Worm (Caenorhabditis elegans) whole organism, young adult: ENCODE data around the gene sql-1.
A peak's percentile ranks its signal among the peaks of the same experiment; 100 is the strongest.

Source experiments
- B0019.2 ChIP-seq: fragments of 200-800 bp; sonication (Bioruptor generic); conservative IDR thresholded peaks from 2 replicates; pipeline ENCODE4 v1.3.6; 2022; ENCODE audit warnings: missing genetic modification reagents, missing genetic modification characterization, missing compliant biosample characterization
- B0035.1 ChIP-seq: sonication (generic microtip); optimal IDR thresholded peaks from 2 replicates; lab custom pipeline; 2016; ENCODE audit warnings: missing genetic modification characterization, mild to moderate bottlenecking, missing compliant biosample characterization, missing genotype, missing genetic modification reagents
- B0336.3 ChIP-seq: fragments of 200-800 bp; sonication (Bioruptor generic); IDR thresholded peaks from 2 replicates; pipeline ENCODE4 v1.3.6; 2022; ENCODE audit warnings: missing genetic modification characterization, missing compliant biosample characterization
- C17E4.6 ChIP-seq: fragments of 200-800 bp; sonication (Bioruptor generic); IDR thresholded peaks from 2 replicates; pipeline ENCODE4 v1.3.6; 2022; ENCODE audit warnings: missing genetic modification reagents, missing genetic modification characterization, missing compliant biosample characterization
- D2030.7 ChIP-seq: fragments of 200-800 bp; sonication (Bioruptor generic); IDR thresholded peaks from 2 replicates; pipeline ENCODE4 v1.3.6; 2022; ENCODE audit warnings: missing genetic modification reagents, missing genetic modification characterization, missing compliant biosample characterization
- F23B12.7 ChIP-seq: sonication (generic microtip); optimal IDR thresholded peaks from 2 replicates; lab custom pipeline; 2017; ENCODE audit warnings: missing genetic modification characterization, mild to moderate bottlenecking, missing compliant biosample characterization, antibody characterized with exemption, moderate library complexity; ENCODE audit not compliant: insufficient read depth
- F33H1.4 ChIP-seq: fragments of 200-800 bp; sonication (Bioruptor generic); IDR thresholded peaks from 2 replicates; pipeline ENCODE4 v1.3.6; 2022; ENCODE audit warnings: missing genetic modification reagents, missing genetic modification characterization, missing compliant biosample characterization
- F49E8.2 ChIP-seq: sonication (generic microtip); optimal IDR thresholded peaks from 3 replicates; lab custom pipeline; 2017; ENCODE audit warnings: missing genetic modification characterization, mild to moderate bottlenecking, missing compliant biosample characterization, antibody characterized with exemption, moderate library complexity; ENCODE audit not compliant: insufficient read depth
- F52B5.7 ChIP-seq: sonication (generic microtip); optimal IDR thresholded peaks from 2 replicates; lab custom pipeline; 2016; ENCODE audit warnings: mild to moderate bottlenecking, missing genetic modification characterization, missing compliant biosample characterization
- F55B11.4 ChIP-seq: sonication (generic microtip); optimal IDR thresholded peaks from 2 replicates; lab custom pipeline; 2016; ENCODE audit warnings: missing compliant biosample characterization, missing genetic modification characterization, borderline replicate concordance; ENCODE audit not compliant: insufficient read depth
- F57A8.1 ChIP-seq: fragments of 200-800 bp; sonication (Bioruptor generic); optimal IDR thresholded peaks from 2 replicates; lab custom pipeline; 2018; ENCODE audit warnings: mild to moderate bottlenecking, missing genetic modification characterization, moderate library complexity, missing compliant biosample characterization
- K11D2.4 ChIP-seq: fragments of 200-800 bp; sonication (Bioruptor generic); IDR thresholded peaks from 2 replicates; pipeline ENCODE4 v1.3.6; 2022; ENCODE audit warnings: missing genetic modification reagents, missing genetic modification characterization, missing compliant biosample characterization
- T26A5.8 ChIP-seq: sonication (generic microtip); optimal IDR thresholded peaks from 2 replicates; lab custom pipeline; 2016; ENCODE audit warnings: missing genetic modification characterization, missing compliant biosample characterization
- Y95B8A.8 ChIP-seq: fragments of 200-800 bp; sonication (Bioruptor generic); IDR thresholded peaks from 2 replicates; pipeline ENCODE4 v1.3.6; 2022; ENCODE audit warnings: missing genetic modification reagents, missing genetic modification characterization, missing compliant biosample characterization
- aptf-3 ChIP-seq: fragments of 200-800 bp; sonication (Bioruptor generic); IDR thresholded peaks from 2 replicates; pipeline ENCODE4 v1.3.6; 2022; ENCODE audit warnings: missing genetic modification characterization, missing compliant biosample characterization
- atf-7 ChIP-seq: sonication (generic microtip); optimal IDR thresholded peaks from 2 replicates; lab custom pipeline; 2017; ENCODE audit warnings: mild to moderate bottlenecking, missing genetic modification characterization, missing compliant biosample characterization
- athp-1 ChIP-seq: sonication (generic microtip); optimal IDR thresholded peaks from 2 replicates; lab custom pipeline; 2017; ENCODE audit warnings: mild to moderate bottlenecking, missing genetic modification characterization, missing compliant biosample characterization
- ceh-100 ChIP-seq: fragments of 200-800 bp; sonication (Bioruptor generic); IDR thresholded peaks from 2 replicates; pipeline ENCODE4 v1.3.6; 2022; ENCODE audit warnings: missing genetic modification reagents, missing genetic modification characterization, missing compliant biosample characterization
- ceh-40 ChIP-seq: fragments of 200-800 bp; sonication (Bioruptor generic); IDR thresholded peaks from 2 replicates; pipeline ENCODE4 v1.3.6; 2022; ENCODE audit warnings: missing genetic modification characterization, missing compliant biosample characterization
- ceh-91 ChIP-seq: fragments of 200-800 bp; sonication (Bioruptor generic); IDR thresholded peaks from 2 replicates; pipeline ENCODE4 v1.3.6; 2022; ENCODE audit warnings: missing genetic modification reagents, missing genetic modification characterization, missing compliant biosample characterization
- chd-7 ChIP-seq: sonication (generic microtip); optimal IDR thresholded peaks from 2 replicates; lab custom pipeline; 2016; ENCODE audit warnings: mild to moderate bottlenecking, missing genetic modification characterization, moderate library complexity, missing compliant biosample characterization
- die-1 ChIP-seq: sonication (generic microtip); optimal IDR thresholded peaks from 2 replicates; lab custom pipeline; 2016; ENCODE audit warnings: missing genotype, mild to moderate bottlenecking, missing genetic modification characterization, missing compliant biosample characterization
- dpff-1 ChIP-seq: sonication (generic microtip); optimal IDR thresholded peaks from 2 replicates; lab custom pipeline; 2017; ENCODE audit warnings: mild to moderate bottlenecking, missing genetic modification characterization, missing compliant biosample characterization
- dpl-1 ChIP-seq: fragments of 150-350 bp; optimal IDR thresholded peaks from 2 replicates; lab custom pipeline; 2014; ENCODE audit warnings: missing biosample characterization, missing genetic modification reagents, missing genetic modification characterization
- efl-1 ChIP-seq: fragments of 150-350 bp; optimal IDR thresholded peaks from 2 replicates; lab custom pipeline; 2014; ENCODE audit warnings: missing biosample characterization, missing genetic modification reagents, missing genetic modification characterization
- gei-17 ChIP-seq: fragments of 200-800 bp; sonication (Bioruptor generic); optimal IDR thresholded peaks from 2 replicates; lab custom pipeline; 2018; ENCODE audit warnings: mild to moderate bottlenecking, missing genetic modification characterization, missing compliant biosample characterization
- hlh-26 ChIP-seq: fragments of 200-800 bp; sonication (Bioruptor generic); conservative IDR thresholded peaks from 2 replicates; pipeline ENCODE4 v1.3.6; 2022; ENCODE audit warnings: missing genetic modification reagents, missing genetic modification characterization, missing compliant biosample characterization
- hmg-1.2 ChIP-seq: fragments of 200-800 bp; sonication (Bioruptor generic); IDR thresholded peaks from 2 replicates; pipeline ENCODE4 v1.3.6; 2022; ENCODE audit warnings: missing genetic modification reagents, missing genetic modification characterization, missing compliant biosample characterization
- let-607 ChIP-seq, 2 experiments: fragments of 200-800 bp in 1 of 2; sonication (Bioruptor generic) in 1 of 2; sonication (generic microtip) in 1 of 2; optimal IDR thresholded peaks; 2 replicates each; lab custom pipeline; 2016 to 2018; ENCODE audit warnings: mild to moderate bottlenecking in 2 of 2, missing compliant biosample characterization in 2 of 2, missing genetic modification characterization in 2 of 2, moderate library complexity in 2 of 2, missing genotype in 1 of 2
- lin-26 ChIP-seq: fragments of 200-800 bp; sonication (Bioruptor generic); IDR thresholded peaks from 2 replicates; pipeline ENCODE4 v1.3.6; 2022; ENCODE audit warnings: missing genetic modification reagents, missing genetic modification characterization, missing compliant biosample characterization
- lsl-1 ChIP-seq: fragments of 200-800 bp; sonication (Bioruptor generic); optimal IDR thresholded peaks from 2 replicates; lab custom pipeline; 2018; ENCODE audit warnings: mild to moderate bottlenecking, missing genetic modification characterization, moderate library complexity, missing compliant biosample characterization
- madf-3 ChIP-seq: fragments of 200-800 bp; sonication (Bioruptor generic); IDR thresholded peaks from 2 replicates; pipeline ENCODE4 v1.3.6; 2022; ENCODE audit warnings: missing genetic modification reagents, missing genetic modification characterization, missing compliant biosample characterization
- mel-28 ChIP-seq: sonication (generic microtip); optimal IDR thresholded peaks from 2 replicates; lab custom pipeline; 2016; ENCODE audit warnings: borderline replicate concordance, mild to moderate bottlenecking, missing genetic modification characterization, missing compliant biosample characterization
- nfya-2 ChIP-seq: fragments of 200-800 bp; sonication (Bioruptor generic); IDR thresholded peaks from 2 replicates; pipeline ENCODE4 v1.3.6; 2022; ENCODE audit warnings: missing genetic modification reagents, missing genetic modification characterization, missing compliant biosample characterization
- nfyb-1 ChIP-seq: fragments of 200-800 bp; sonication (Bioruptor generic); IDR thresholded peaks from 2 replicates; pipeline ENCODE4 v1.3.6; 2022; ENCODE audit warnings: missing genetic modification reagents, missing genetic modification characterization, missing compliant biosample characterization
- nhr-179 ChIP-seq: sonication (generic microtip); optimal IDR thresholded peaks from 2 replicates; lab custom pipeline; 2016; ENCODE audit warnings: mild to moderate bottlenecking, missing genetic modification characterization, missing compliant biosample characterization
- nhr-90 ChIP-seq: sonication (generic microtip); optimal IDR thresholded peaks from 2 replicates; lab custom pipeline; 2016; ENCODE audit warnings: missing genotype, mild to moderate bottlenecking, missing genetic modification characterization, missing compliant biosample characterization
- pbrm-1 ChIP-seq: fragments of 200-800 bp; sonication (Bioruptor generic); IDR thresholded peaks from 2 replicates; pipeline ENCODE4 v1.3.6; 2022; ENCODE audit warnings: missing genetic modification reagents, missing genetic modification characterization, missing compliant biosample characterization
- rcor-1 ChIP-seq: fragments of 200-800 bp; sonication (Bioruptor generic); IDR thresholded peaks from 2 replicates; pipeline ENCODE4 v1.3.6; 2022; ENCODE audit warnings: missing genetic modification reagents, missing genetic modification characterization, missing compliant biosample characterization
- sdz-38 ChIP-seq: sonication (generic microtip); optimal IDR thresholded peaks from 2 replicates; lab custom pipeline; 2016; ENCODE audit warnings: missing genotype, missing genetic modification characterization, missing compliant biosample characterization
- snpc-1.3 ChIP-seq: sonication (generic microtip); optimal IDR thresholded peaks from 2 replicates; lab custom pipeline; 2017; ENCODE audit warnings: missing genetic modification characterization, mild to moderate bottlenecking, missing compliant biosample characterization, antibody characterized with exemption, moderate library complexity, missing genotype, missing genetic modification reagents; ENCODE audit not compliant: insufficient read depth
- snpc-3.4 ChIP-seq: sonication (generic microtip); optimal IDR thresholded peaks from 2 replicates; lab custom pipeline; 2017; ENCODE audit warnings: missing genetic modification characterization, mild to moderate bottlenecking, missing compliant biosample characterization, antibody characterized with exemption, moderate library complexity, missing genotype, missing genetic modification reagents
- tbp1 ChIP-seq: fragments of 200-800 bp; sonication (Bioruptor generic); optimal IDR thresholded peaks from 2 replicates; lab custom pipeline; 2018; ENCODE audit warnings: mild to moderate bottlenecking, missing genetic modification characterization, missing compliant biosample characterization
- unc-130 ChIP-seq: sonication (generic microtip); optimal IDR thresholded peaks from 2 replicates; lab custom pipeline; 2016; ENCODE audit warnings: missing genetic modification reagents, missing genetic modification characterization, missing compliant biosample characterization
- unc-62 ChIP-seq: fragments of 150-350 bp; optimal IDR thresholded peaks from 2 replicates; lab custom pipeline; 2014; ENCODE audit warnings: missing biosample characterization, missing genetic modification reagents, missing genetic modification characterization
- zfh-2 ChIP-seq: fragments of 200-800 bp; sonication (Bioruptor generic); conservative IDR thresholded peaks from 2 replicates; pipeline ENCODE4 v1.3.6; 2022; ENCODE audit warnings: missing genetic modification reagents, missing genetic modification characterization, missing compliant biosample characterization
- ztf-18 ChIP-seq: sonication (generic microtip); optimal IDR thresholded peaks from 2 replicates; lab custom pipeline; 2016; ENCODE audit warnings: missing genotype, mild to moderate bottlenecking, missing genetic modification characterization, missing compliant biosample characterization

Gene sql-1

ce11 chrIII:12495594-12496096, 3.7 kb upstream of the sql-1 start, which contains the start of the genes Y111B2A.1 and Y111B2A.2 (continued):
- TF ChIP-seq C17E4.6 (GFP tag; lab: Robert Waterston, UW) (no peak), tbp1 (GFP tag; lab: Kevin White, UChicago) (no peak), pbrm-1 (GFP tag; lab: Robert Waterston, UW) (peak; percentile 63; the same call in 1 of the 2 replicates), sdz-38 (tag; lab: Kevin White, UChicago) (no peak), F57A8.1 (GFP tag; lab: Kevin White, UChicago) (no peak), unc-130 (GFP tag; lab: Kevin White, UChicago) (peak; percentile 10), efl-1 (GFP tag; lab: Kevin White, UChicago) (peak; percentile 52), rcor-1 (no peak), K11D2.4 (GFP tag; lab: Robert Waterston, UW) (no peak), T26A5.8 (tag; lab: Kevin White, UChicago) (no peak), hlh-26 (GFP tag; lab: Robert Waterston, UW) (no peak), F52B5.7 (tag; lab: Kevin White, UChicago) (no peak), zfh-2 (GFP tag; lab: Robert Waterston, UW) (no peak), snpc-1.3 (tag; lab: Kevin White, UChicago) (peak; percentile 79), Y95B8A.8 (GFP tag; lab: Robert Waterston, UW) (no peak), B0019.2 (GFP tag; lab: Robert Waterston, UW) (peak; percentile 71), chd-7 (tag; lab: Kevin White, UChicago) (no peak), ceh-91 (GFP tag; lab: Robert Waterston, UW) (peak; percentile 79), nfya-2 (GFP tag; lab: Robert Waterston, UW) (no peak), mel-28 (tag; lab: Kevin White, UChicago) (no peak), dpff-1 (tag; lab: Kevin White, UChicago) (no peak), madf-3 (GFP tag; lab: Robert Waterston, UW) (peak; percentile 38; the same call in 1 of the 2 replicates), aptf-3 (no peak), dpl-1 (GFP tag; lab: Kevin White, UChicago) (peak; percentile 29), F33H1.4 (GFP tag; lab: Robert Waterston, UW) (peak; percentile 48), lin-26 (no peak), gei-17 (GFP tag; lab: Kevin White, UChicago) (no peak), F23B12.7 (tag; lab: Kevin White, UChicago) (no peak), B0035.1 (tag; lab: Kevin White, UChicago) (no peak), unc-62 (GFP tag; lab: Kevin White, UChicago) (no peak), let-607 (tag; optimal IDR thresholded peaks at IDR 0.05; lab: Kevin White, UChicago) (no peak), nhr-90 (no peak), atf-7 (tag; lab: Kevin White, UChicago) (no peak), snpc-3.4 (tag; lab: Kevin White, UChicago) (peak; percentile 51), die-1 (tag; lab: Kevin White, UChicago) (no peak)

- TF ChIP-seq athp-1 (tag; lab: Kevin White, UChicago) (peak; percentile 73), Y95B8A.8 (GFP tag; lab: Robert Waterston, UW) (peak; percentile 76; the same call in 1 of the 2 replicates), B0019.2 (GFP tag; lab: Robert Waterston, UW) (no peak), hmg-1.2 (GFP tag; lab: Robert Waterston, UW) (peak; percentile 21; the same call in 1 of the 2 replicates), D2030.7 (GFP tag; lab: Robert Waterston, UW) (peak; percentile 30; the same call in 1 of the 2 replicates), zfh-2 (GFP tag; lab: Robert Waterston, UW) (no peak), ceh-100 (0 out of 2 replicates have a peak, but pooled peaks have one; percentile 43), ztf-18 (tag; lab: Kevin White, UChicago) (peak; percentile 20), ceh-40 (GFP tag; lab: Robert Waterston, UW) (no peak), lsl-1 (peak; percentile 44), nfyb-1 (GFP tag; lab: Robert Waterston, UW) (0 out of 2 replicates have a peak, but pooled peaks have one; percentile 44), F55B11.4 (tag; lab: Kevin White, UChicago) (no peak), snpc-3.4 (tag; lab: Kevin White, UChicago) (peak; percentile 44), B0336.3 (GFP tag; lab: Robert Waterston, UW) (peak; percentile 66), lin-26 (peak; percentile 50; the same call in 1 of the 2 replicates), nhr-179 (tag; lab: Kevin White, UChicago) (no peak), F49E8.2 (tag; lab: Kevin White, UChicago) (peak; percentile 69)
Observed at ce11 chrIII:12496449-12496848, 2.9 kb upstream of the sql-1 start, which contains the start of gene herd-1. Gene herd-1 (plus strand): TSS chrIII:12496538.
